Worm (Caenorhabditis elegans): ENCODE measurements around the gene ncx-10.

Gene ncx-10

DNA sequence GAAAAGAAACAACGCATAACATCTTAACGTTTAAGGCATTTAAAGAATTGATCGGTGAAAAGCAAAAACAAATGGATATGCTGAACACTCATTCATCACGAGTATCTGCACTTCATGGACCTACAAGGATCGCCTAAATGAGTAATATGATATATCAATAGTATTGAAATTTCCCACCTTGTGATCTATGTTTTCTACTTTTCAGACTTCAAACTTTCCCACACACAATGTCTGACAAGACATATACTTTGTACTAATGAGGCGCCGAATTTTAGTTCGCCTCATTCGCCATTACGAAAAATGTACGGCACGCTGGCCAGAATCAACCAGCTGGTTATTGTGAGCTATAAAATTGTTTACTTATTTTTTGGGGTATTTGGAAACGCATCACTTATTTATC lies 6.1 kb downstream of the ncx-10 start, which contains the start of gene srsx-6:
Gene srsx-6 (plus strand): TSS at position 301 of the 400 bp plus-strand sequence.
- TF ChIP-seq cog-1 (tag; optimal IDR thresholded peaks at IDR 0.05) (no peak), flt-1 (GFP tag; IDR thresholded peaks at IDR 0.05) (no peak), ztf-23 (GFP tag; IDR thresholded peaks at IDR 0.05) (no peak), T22C8.4 (GFP tag; IDR thresholded peaks at IDR 0.05) (no peak), med-1 (GFP tag; optimal IDR thresholded peaks at IDR 0.05; ENCODE audit: insufficient read depth) (no peak), ref-1 (GFP tag; conservative IDR thresholded peaks at IDR 0.05) (no peak), klf-2 (GFP tag; conservative IDR thresholded peaks at IDR 0.05) (no peak), ztf-29 (GFP tag; IDR thresholded peaks at IDR 0.05) (no peak), tab-1 (GFP tag; IDR thresholded peaks at IDR 0.05) (no peak)

- TF ChIP-seq T22C8.4 (GFP tag; IDR thresholded peaks at IDR 0.05) (no peak), cog-1 (tag; optimal IDR thresholded peaks at IDR 0.05) (no peak), ztf-29 (GFP tag; IDR thresholded peaks at IDR 0.05) (no peak), ref-1 (GFP tag; conservative IDR thresholded peaks at IDR 0.05) (no peak), klf-2 (GFP tag; conservative IDR thresholded peaks at IDR 0.05) (no peak), flt-1 (GFP tag; IDR thresholded peaks at IDR 0.05) (no peak), med-1 (GFP tag; optimal IDR thresholded peaks at IDR 0.05; ENCODE audit: insufficient read depth) (no peak), ztf-23 (GFP tag; IDR thresholded peaks at IDR 0.05) (no peak), tab-1 (GFP tag; IDR thresholded peaks at IDR 0.05) (no peak)
Measured at ce11 chrV:7925483-7925882, 7.4 kb downstream of the ncx-10 start, which contains the start of gene srsx-7. Gene srsx-7 (plus strand): TSS chrV:7925783.

DNA sequence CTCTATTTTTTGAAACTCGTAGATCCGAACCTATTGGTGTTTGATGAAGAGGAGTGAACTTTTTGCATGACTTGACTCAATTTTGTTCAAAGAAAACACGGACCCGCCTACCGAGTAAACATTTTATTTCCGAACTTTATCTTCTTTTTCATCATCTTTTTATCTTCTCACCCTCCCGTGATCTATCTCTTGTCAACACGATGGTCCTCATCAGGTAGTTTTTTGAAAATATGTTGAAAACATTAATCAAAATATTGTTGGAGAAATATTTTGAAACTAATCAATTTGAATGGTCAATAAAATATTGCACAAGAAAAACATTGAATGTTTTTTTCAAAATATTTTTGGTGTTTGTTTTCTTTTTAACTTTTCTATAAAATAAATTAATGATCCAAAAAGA lies 24.5 kb downstream of the ncx-10 start:
- TF ChIP-seq ztf-23 (GFP tag; IDR thresholded peaks at IDR 0.05): no peak

ce11 chrV:7904389-7904788 lies 28.5 kb downstream of the ncx-10 start:
- TF ChIP-seq flt-1 (GFP tag; IDR thresholded peaks at IDR 0.05): no peak
- no peak for TF ChIP-seq klf-2 (GFP tag; conservative IDR thresholded peaks at IDR 0.05)
- no peak for TF ChIP-seq T22C8.4 (GFP tag; IDR thresholded peaks at IDR 0.05)
- no peak for TF ChIP-seq tab-1 (GFP tag; IDR thresholded peaks at IDR 0.05)
- TF ChIP-seq med-1 (GFP tag; optimal IDR thresholded peaks at IDR 0.05; ENCODE audit: insufficient read depth): no peak
- no peak for TF ChIP-seq ztf-23 (GFP tag; IDR thresholded peaks at IDR 0.05)
- TF ChIP-seq ref-1 (GFP tag; conservative IDR thresholded peaks at IDR 0.05): no peak
- TF ChIP-seq ztf-29 (GFP tag; IDR thresholded peaks at IDR 0.05): no peak
- TF ChIP-seq cog-1 (tag; optimal IDR thresholded peaks at IDR 0.05): no peak

ce11 chrV:7901222-7901621 lies 31.7 kb downstream of the ncx-10 start:
- TF ChIP-seq tab-1 (GFP tag; IDR thresholded peaks at IDR 0.05) (no peak), ztf-29 (GFP tag; IDR thresholded peaks at IDR 0.05) (no peak), ztf-23 (GFP tag; IDR thresholded peaks at IDR 0.05) (no peak), T22C8.4 (GFP tag; IDR thresholded peaks at IDR 0.05) (no peak), klf-2 (GFP tag; conservative IDR thresholded peaks at IDR 0.05) (no peak), med-1 (GFP tag; optimal IDR thresholded peaks at IDR 0.05; ENCODE audit: insufficient read depth) (no peak), ref-1 (GFP tag; conservative IDR thresholded peaks at IDR 0.05) (no peak), flt-1 (GFP tag; IDR thresholded peaks at IDR 0.05) (no peak), cog-1 (tag; optimal IDR thresholded peaks at IDR 0.05) (no peak)

DNA sequence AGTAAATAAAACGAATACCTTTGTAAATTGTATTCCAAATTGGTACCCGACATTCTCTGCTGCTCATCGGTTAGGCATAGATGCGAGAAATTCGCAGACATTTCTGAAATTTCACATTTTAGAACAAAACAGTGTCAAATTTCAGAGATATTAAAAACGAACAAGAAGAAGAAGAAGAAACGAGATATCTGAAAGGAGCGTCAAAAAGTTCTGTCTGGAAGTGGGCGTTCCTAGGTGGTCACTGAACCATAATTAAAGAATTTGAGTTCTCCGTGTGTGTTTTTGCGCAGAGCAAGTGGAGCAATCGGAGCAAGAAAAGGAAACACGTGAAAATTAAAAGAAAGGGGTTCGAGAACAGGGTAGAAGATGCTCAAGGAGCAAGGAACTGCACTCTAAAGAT lies 33.1 kb downstream of the ncx-10 start, which contains the start of gene F40A3.7:
Gene F40A3.7 (minus strand): TSS at position 101 of the 400 bp plus-strand sequence.
- TF ChIP-seq flt-1 (GFP tag; IDR thresholded peaks at IDR 0.05): no peak
- TF ChIP-seq T22C8.4 (GFP tag; IDR thresholded peaks at IDR 0.05): no peak
- no peak for TF ChIP-seq klf-2 (GFP tag; conservative IDR thresholded peaks at IDR 0.05)
- TF ChIP-seq tab-1 (GFP tag; IDR thresholded peaks at IDR 0.05): no peak
- no peak for TF ChIP-seq ref-1 (GFP tag; conservative IDR thresholded peaks at IDR 0.05)

ce11 chrV:7893812-7894381 lies 39.0 kb downstream of the ncx-10 start, which contains the start of gene F40A3.6:
Gene F40A3.6 (minus strand): TSS chrV:7893862.
- TF ChIP-seq med-1 (GFP tag; optimal IDR thresholded peaks at IDR 0.05; ENCODE audit: insufficient read depth) (no peak), tab-1 (GFP tag; IDR thresholded peaks at IDR 0.05) (no peak), ztf-23 (GFP tag; IDR thresholded peaks at IDR 0.05) (no peak), T22C8.4 (GFP tag; IDR thresholded peaks at IDR 0.05) (no peak), ref-1 (GFP tag; conservative IDR thresholded peaks at IDR 0.05) (no peak), cog-1 (tag; optimal IDR thresholded peaks at IDR 0.05) (no peak), flt-1 (GFP tag; IDR thresholded peaks at IDR 0.05) (no peak), klf-2 (GFP tag; conservative IDR thresholded peaks at IDR 0.05) (no peak), ztf-29 (GFP tag; IDR thresholded peaks at IDR 0.05) (no peak)

- TF ChIP-seq T22C8.4 (GFP tag; IDR thresholded peaks at IDR 0.05) (no peak), tab-1 (GFP tag; IDR thresholded peaks at IDR 0.05) (no peak), ztf-29 (GFP tag; IDR thresholded peaks at IDR 0.05) (no peak), flt-1 (GFP tag; IDR thresholded peaks at IDR 0.05) (no peak), cog-1 (tag; optimal IDR thresholded peaks at IDR 0.05) (no peak), med-1 (GFP tag; optimal IDR thresholded peaks at IDR 0.05; ENCODE audit: insufficient read depth) (no peak), ztf-23 (GFP tag; IDR thresholded peaks at IDR 0.05) (no peak), klf-2 (GFP tag; conservative IDR thresholded peaks at IDR 0.05) (no peak), ref-1 (GFP tag; conservative IDR thresholded peaks at IDR 0.05) (no peak)
Measured at ce11 chrV:7891230-7891629, 41.7 kb downstream of the ncx-10 start, which contains the start of gene F40A3.1. Gene F40A3.1 (plus strand): TSS chrV:7891530.

ce11 chrV:7888036-7888435 lies 44.9 kb downstream of the ncx-10 start:
- TF ChIP-seq tab-1 (GFP tag; IDR thresholded peaks at IDR 0.05): no peak
- no peak for TF ChIP-seq flt-1 (GFP tag; IDR thresholded peaks at IDR 0.05)
- no peak for TF ChIP-seq med-1 (GFP tag; optimal IDR thresholded peaks at IDR 0.05; ENCODE audit: insufficient read depth)
- TF ChIP-seq cog-1 (tag; optimal IDR thresholded peaks at IDR 0.05): no peak
- no peak for TF ChIP-seq ztf-23 (GFP tag; IDR thresholded peaks at IDR 0.05)
- TF ChIP-seq T22C8.4 (GFP tag; IDR thresholded peaks at IDR 0.05): no peak
- no peak for TF ChIP-seq klf-2 (GFP tag; conservative IDR thresholded peaks at IDR 0.05)
- no peak for TF ChIP-seq ref-1 (GFP tag; conservative IDR thresholded peaks at IDR 0.05)
- no peak for TF ChIP-seq ztf-29 (GFP tag; IDR thresholded peaks at IDR 0.05)

- TF ChIP-seq ztf-29 (GFP tag; IDR thresholded peaks at IDR 0.05): no peak
- TF ChIP-seq flt-1 (GFP tag; IDR thresholded peaks at IDR 0.05): no peak
- no peak for TF ChIP-seq ztf-23 (GFP tag; IDR thresholded peaks at IDR 0.05)
- no peak for TF ChIP-seq ref-1 (GFP tag; conservative IDR thresholded peaks at IDR 0.05)
Measured at ce11 chrV:7884441-7884840, 48.5 kb downstream of the ncx-10 start.
